Fruit fly (Drosophila melanogaster): ENCODE measurements around the gene Srg1.

Gene Srg1

dm6 chr3R:24875939-24876842, 11.7 kb upstream of the Srg1 start, which contains the start of gene CG3744 (continued):
- TF ChIP-seq btn (GFP tag; optimal IDR thresholded peaks at IDR 0.05), result no peak
- peak; percentile 95 for TF ChIP-seq CG10366 (GFP tag; IDR thresholded peaks at IDR 0.05)
- peak; percentile 78 for TF ChIP-seq fu2 (GFP tag; optimal IDR thresholded peaks at IDR 0.05)
- TF ChIP-seq CG13287 (GFP tag; IDR thresholded peaks at IDR 0.05; ENCODE audit: partially characterized antibody), result peak; percentile 96
- TF ChIP-seq CG15601 (tag; optimal IDR thresholded peaks at IDR 0.05), result peak; percentile 80
- peak; percentile 99 for TF ChIP-seq Ets65A (GFP tag)
- TF ChIP-seq Xbp1 (GFP tag; optimal IDR thresholded peaks at IDR 0.05), result peak; percentile 94
- TF ChIP-seq CG42726 (GFP tag; IDR thresholded peaks at IDR 0.05; ENCODE audit: partially characterized antibody), result peak; percentile 92
- TF ChIP-seq prd (optimal IDR thresholded peaks at IDR 0.05), result no peak
- peak; percentile 96 for TF ChIP-seq prd (GFP tag; IDR thresholded peaks at IDR 0.05)
- peak; percentile 35 for TF ChIP-seq NC2β (GFP tag; optimal IDR thresholded peaks at IDR 0.05)
- peak; percentile 97 for TF ChIP-seq Scr (GFP tag; IDR thresholded peaks at IDR 0.05; ENCODE audit: partially characterized antibody)
- peak; percentile 86 for TF ChIP-seq CG12299 (tag; optimal IDR thresholded peaks at IDR 0.05)
- TF ChIP-seq Pdp1 (GFP tag; optimal IDR thresholded peaks at IDR 0.05), result peak; percentile 75 to 77
- no peak for TF ChIP-seq ATbp (GFP tag; optimal IDR thresholded peaks at IDR 0.05)
- TF ChIP-seq HLH3B (GFP tag; IDR thresholded peaks at IDR 0.05), result peak; percentile 92
- TF ChIP-seq CG15479 (GFP tag; optimal IDR thresholded peaks at IDR 0.05), result peak; percentile 86
- TF ChIP-seq Max (GFP tag; optimal IDR thresholded peaks at IDR 0.05), result peak; percentile 54
- TF ChIP-seq CG8089 (GFP tag; optimal IDR thresholded peaks at IDR 0.05), result peak; percentile 64
- TF ChIP-seq hkb (optimal IDR thresholded peaks at IDR 0.05), result no peak
- peak; percentile 89 for TF ChIP-seq hkb (GFP tag; IDR thresholded peaks at IDR 0.05)
- peak; percentile 92 for TF ChIP-seq CG14667 (GFP tag; IDR thresholded peaks at IDR 0.05)
- peak; percentile 27 for TF ChIP-seq CG3163 (GFP tag; optimal IDR thresholded peaks at IDR 0.05)
- peak; percentile 78 for TF ChIP-seq CG4617 (GFP tag; optimal IDR thresholded peaks at IDR 0.05; ENCODE audit: borderline replicate concordance)
- peak; percentile 81; the same call in 2 of the 3 replicates for TF ChIP-seq jigr1 (GFP tag; IDR thresholded peaks at IDR 0.05)
- TF ChIP-seq CG17802 (tag; optimal IDR thresholded peaks at IDR 0.05), result peak; percentile 45
- no peak for TF ChIP-seq CG7745 (tag; optimal IDR thresholded peaks at IDR 0.05)
- TF ChIP-seq kay (GFP tag; optimal IDR thresholded peaks at IDR 0.05), result peak; percentile 69
- TF ChIP-seq sqz (GFP tag; optimal IDR thresholded peaks at IDR 0.05), result no peak
- peak; percentile 25 for TF ChIP-seq crc (GFP tag; optimal IDR thresholded peaks at IDR 0.05)
- TF ChIP-seq CG17829 (tag; optimal IDR thresholded peaks at IDR 0.05), result peak; percentile 91
- TF ChIP-seq sens (GFP tag), result peak; percentile 82
- TF ChIP-seq Doc2 (GFP tag; IDR thresholded peaks at IDR 0.05), result peak; percentile 46
- TF ChIP-seq dati (GFP tag; IDR thresholded peaks at IDR 0.05), result peak; percentile 71; the same call in 1 of the 2 replicates
- TF ChIP-seq Vsx1 (GFP tag; optimal IDR thresholded peaks at IDR 0.05), result no peak
- TF ChIP-seq abd-A (tag; optimal IDR thresholded peaks at IDR 0.05), result no peak
- peak; percentile 38; the same call in 1 of the 3 replicates for TF ChIP-seq z (GFP tag; IDR thresholded peaks at IDR 0.05)
- TF ChIP-seq C15 (GFP tag; IDR thresholded peaks at IDR 0.05), result peak; percentile 88
- TF ChIP-seq CG18599 (GFP tag; optimal IDR thresholded peaks at IDR 0.05), result peak; percentile 93
- TF ChIP-seq hbn (GFP tag; IDR thresholded peaks at IDR 0.05; ENCODE audit: partially characterized antibody), result peak; percentile 97
- TF ChIP-seq CG5180 (GFP tag; optimal IDR thresholded peaks at IDR 0.05), result no peak
- TF ChIP-seq CG2889 (GFP tag; IDR thresholded peaks at IDR 0.05), result peak; percentile 85
- TF ChIP-seq Dip2 (GFP tag; IDR thresholded peaks at IDR 0.05), result 0 out of 2 replicates have a peak, but pooled peaks have one; percentile 9
- peak; percentile 96 for TF ChIP-seq sob (GFP tag; IDR thresholded peaks at IDR 0.05)
- peak; percentile 67 for TF ChIP-seq CG2116 (GFP tag; optimal IDR thresholded peaks at IDR 0.05)
- TF ChIP-seq Poxn (GFP tag; IDR thresholded peaks at IDR 0.05), result peak; percentile 81
- peak; percentile 95 for TF ChIP-seq ase (GFP tag; IDR thresholded peaks at IDR 0.05)
- TF ChIP-seq CG17186 (GFP tag; optimal IDR thresholded peaks at IDR 0.05), result peak; percentile 55
- peak; percentile 59 for TF ChIP-seq CG16863 (GFP tag; optimal IDR thresholded peaks at IDR 0.05)

Measured in whole organism, embryonic.